Worm (Caenorhabditis elegans): Measurements from ENCODE around the gene rpl-29.

ce11 chrIV:13888164-13888518 lies 6.1 kb downstream of the rpl-29 start:
- TF ChIP-seq pes-1 (GFP tag; IDR thresholded peaks at IDR 0.05): no peak
- no peak for TF ChIP-seq ama-1 (optimal IDR thresholded peaks at IDR 0.05)
- no peak for TF ChIP-seq flt-1 (GFP tag; IDR thresholded peaks at IDR 0.05)
